Fruit fly (Drosophila melanogaster) whole organism, embryonic: Measurements from ENCODE around the gene CG46439.
A peak's percentile ranks its signal among the peaks of the same experiment; 100 is the strongest.

Source experiments
- Ada2b ChIP-seq: fragments of 200-800 bp; sonication (Bioruptor generic); IDR thresholded peaks from 2 replicates; pipeline ENCODE4 v1.3.6; 2022; ENCODE audit warnings: missing biosample characterization, missing genetic modification characterization
- Bgb ChIP-seq: fragments of 200-800 bp; sonication (Bioruptor generic); IDR thresholded peaks from 2 replicates; pipeline ENCODE4 v1.3.6; 2022; ENCODE audit warnings: missing biosample characterization, missing genetic modification characterization; ENCODE audit not compliant: partially characterized antibody
- CG10654 ChIP-seq: fragments of 200-800 bp; sonication (Bioruptor generic); optimal IDR thresholded peaks from 2 replicates; lab custom pipeline; 2016; ENCODE audit warnings: missing biosample characterization, missing genetic modification characterization
- CG11093 ChIP-seq: fragments of 200-800 bp; sonication (Bioruptor generic); IDR thresholded peaks from 3 replicates; pipeline ENCODE4 v1.3.6; 2022; ENCODE audit warnings: missing biosample characterization, missing genetic modification characterization
- CG11398 ChIP-seq: fragments of 200-800 bp; sonication (Bioruptor generic); optimal IDR thresholded peaks from 2 replicates; lab custom pipeline; 2016; ENCODE audit warnings: missing biosample characterization, missing genetic modification characterization
- CG13123 ChIP-seq: fragments of 200-800 bp; sonication (Bioruptor generic); optimal IDR thresholded peaks from 2 replicates; lab custom pipeline; 2016; ENCODE audit warnings: missing biosample characterization, missing genetic modification characterization
- CG13287 ChIP-seq: fragments of 200-800 bp; sonication (Bioruptor generic); IDR thresholded peaks from 2 replicates; pipeline ENCODE4 v1.3.6; 2022; ENCODE audit warnings: missing biosample characterization, missing genetic modification characterization; ENCODE audit not compliant: partially characterized antibody
- CG13624 ChIP-seq: fragments of 200-800 bp; sonication (Bioruptor generic); optimal IDR thresholded peaks from 2 replicates; lab custom pipeline; 2016; ENCODE audit warnings: missing biosample characterization, missing genetic modification characterization
- CG1602 ChIP-seq: fragments of 200-800 bp; sonication (Bioruptor generic); optimal IDR thresholded peaks from 3 replicates; lab custom pipeline; 2016; ENCODE audit warnings: missing biosample characterization, missing genetic modification characterization
- CG1647 ChIP-seq: fragments of 200-800 bp; sonication (Bioruptor generic); optimal IDR thresholded peaks from 3 replicates; lab custom pipeline; 2016; ENCODE audit warnings: missing biosample characterization, missing genetic modification characterization
- CG2120 ChIP-seq: fragments of 200-800 bp; sonication (Bioruptor generic); optimal IDR thresholded peaks from 3 replicates; lab custom pipeline; 2016; ENCODE audit warnings: missing biosample characterization, missing genetic modification characterization
- CG31441 ChIP-seq: fragments of 200-800 bp; sonication (Bioruptor generic); IDR thresholded peaks from 2 replicates; pipeline ENCODE4 v1.3.6; 2022; ENCODE audit warnings: missing biosample characterization, missing genetic modification characterization
- CG32767 ChIP-seq: fragments of 200-800 bp; sonication (Bioruptor generic); IDR thresholded peaks from 2 replicates; pipeline ENCODE4 v1.3.6; 2022; ENCODE audit warnings: missing biosample characterization, missing genetic modification characterization
- CG34376 ChIP-seq: fragments of 200-800 bp; sonication (Bioruptor generic); optimal IDR thresholded peaks from 2 replicates; lab custom pipeline; 2018; ENCODE audit warnings: missing biosample characterization, mild to moderate bottlenecking, missing genetic modification characterization
- CG3726 ChIP-seq: fragments of 200-800 bp; sonication (Bioruptor generic); IDR thresholded peaks from 3 replicates; pipeline ENCODE4, ENCODE4 v1.3.6; 2022; ENCODE audit warnings: missing biosample characterization, missing genetic modification characterization
- CG8478 ChIP-seq: fragments of >200 bp; optimal IDR thresholded peaks from 2 replicates; lab custom pipeline; 2018
- Deaf1 ChIP-seq: fragments of 200-800 bp; optimal IDR thresholded peaks from 3 replicates; lab custom pipeline; 2019; ENCODE audit warnings: missing biosample characterization, mild to moderate bottlenecking, missing genetic modification characterization, moderate library complexity
- Dfd ChIP-seq, 2 experiments: fragments of >200 bp; optimal IDR thresholded peaks; 2 replicates each; lab custom pipeline; 2017; ENCODE audit warnings: missing biosample characterization in 2 of 2, missing genetic modification characterization in 2 of 2
- Dip2 ChIP-seq: fragments of 200-800 bp; sonication (Bioruptor generic); IDR thresholded peaks from 2 replicates; pipeline ENCODE4 v1.3.6; 2022; ENCODE audit warnings: missing biosample characterization, missing genetic modification characterization
- Dref ChIP-seq: fragments of 200-800 bp; sonication (Bioruptor generic); IDR thresholded peaks from 2 replicates; pipeline ENCODE4 v1.3.6; 2022; ENCODE audit warnings: missing biosample characterization, missing genetic modification characterization
- Drgx ChIP-seq: fragments of 200-800 bp; sonication (Bioruptor generic); IDR thresholded peaks from 2 replicates; pipeline ENCODE4 v1.3.6; 2022; ENCODE audit warnings: missing biosample characterization, missing genetic modification characterization
- Fer2 ChIP-seq: fragments of 200-800 bp; sonication (Bioruptor generic); optimal IDR thresholded peaks from 2 replicates; lab custom pipeline; 2018; ENCODE audit warnings: missing biosample characterization, mild to moderate bottlenecking, missing genetic modification characterization, moderate library complexity
- HLH3B ChIP-seq: fragments of 200-800 bp; sonication (Bioruptor generic); IDR thresholded peaks from 2 replicates; pipeline ENCODE4 v1.3.6; 2022; ENCODE audit warnings: missing biosample characterization, missing genetic modification characterization
- Hand ChIP-seq: fragments of 200-800 bp; sonication (Bioruptor generic); optimal IDR thresholded peaks from 2 replicates; lab custom pipeline; 2017; ENCODE audit warnings: mild to moderate bottlenecking, missing biosample characterization, missing genetic modification reagents, missing genetic modification characterization
- Hr51 ChIP-seq, 2 experiments: fragments of 200-800 bp; sonication (Bioruptor generic); optimal IDR thresholded peaks; 2 replicates in 1 of 2; 3 replicates in 1 of 2; lab custom pipeline; 2016 to 2018; ENCODE audit warnings: missing biosample characterization in 2 of 2, missing genetic modification characterization in 2 of 2, mild to moderate bottlenecking in 1 of 2, moderate library complexity in 1 of 2
- Tbp ChIP-seq: fragments of >200 bp; optimal IDR thresholded peaks from 2 replicates; lab custom pipeline; 2018; ENCODE audit warnings: missing biosample characterization, missing genetic modification characterization
- ato ChIP-seq: fragments of 200-800 bp; sonication (Bioruptor generic); IDR thresholded peaks from 2 replicates; pipeline ENCODE4 v1.3.6; 2022; ENCODE audit warnings: missing biosample characterization, missing genetic modification characterization; ENCODE audit not compliant: partially characterized antibody
- bbx ChIP-seq: fragments of 200-800 bp; sonication (Bioruptor generic); IDR thresholded peaks from 2 replicates; pipeline ENCODE4 v1.3.6; 2022; ENCODE audit warnings: missing biosample characterization, missing genetic modification characterization; ENCODE audit not compliant: partially characterized antibody
- bsh ChIP-seq, 2 experiments: fragments of 200-800 bp; sonication (Bioruptor generic); optimal IDR thresholded peaks; 2 replicates each; lab custom pipeline; 2017 to 2018; ENCODE audit warnings: mild to moderate bottlenecking in 2 of 2, missing biosample characterization in 2 of 2, missing genetic modification characterization in 2 of 2, moderate library complexity in 1 of 2
- cas ChIP-seq: fragments of 200-800 bp; sonication (Bioruptor generic); IDR thresholded peaks from 2 replicates; pipeline ENCODE4 v1.3.6; 2022; ENCODE audit warnings: missing biosample characterization, missing genetic modification characterization
- corto ChIP-seq: fragments of 200-800 bp; sonication (Bioruptor generic); optimal IDR thresholded peaks from 2 replicates; lab custom pipeline; 2016; ENCODE audit warnings: missing biosample characterization, mild to moderate bottlenecking, missing genetic modification characterization, moderate library complexity
- crol ChIP-seq: fragments of 200-800 bp; sonication (Bioruptor generic); IDR thresholded peaks from 2 replicates; pipeline ENCODE4 v1.3.6; 2022; ENCODE audit warnings: missing biosample characterization, missing genetic modification characterization
- cwo ChIP-seq: fragments of 200-800 bp; sonication (Bioruptor generic); optimal IDR thresholded peaks from 3 replicates; lab custom pipeline; 2017; ENCODE audit warnings: missing biosample characterization, missing genetic modification characterization, mild to moderate bottlenecking, moderate library complexity, missing genetic modification reagents
- emc ChIP-seq: fragments of 200-800 bp; sonication (Bioruptor generic); optimal IDR thresholded peaks from 2 replicates; lab custom pipeline; 2016; ENCODE audit warnings: missing biosample characterization, missing genetic modification characterization
- eve ChIP-seq, 2 experiments: fragments of >200 bp; optimal IDR thresholded peaks; 2 replicates each; lab custom pipeline; 2017; ENCODE audit warnings: missing biosample characterization in 2 of 2, missing genetic modification characterization in 2 of 2
- eyg ChIP-seq: fragments of 200-800 bp; sonication (Bioruptor generic); optimal IDR thresholded peaks from 3 replicates; lab custom pipeline; 2016; ENCODE audit warnings: missing biosample characterization, missing genetic modification characterization
- fd64A ChIP-seq: fragments of 200-800 bp; sonication (Bioruptor generic); optimal IDR thresholded peaks from 3 replicates; lab custom pipeline; 2018; ENCODE audit warnings: missing biosample characterization, mild to moderate bottlenecking, missing genetic modification characterization
- gce ChIP-seq: fragments of 200-800 bp; sonication (Bioruptor generic); IDR thresholded peaks from 3 replicates; pipeline ENCODE4 v1.3.6; 2022; ENCODE audit warnings: missing biosample characterization, missing genetic modification characterization
- h ChIP-seq: fragments of >200 bp; optimal IDR thresholded peaks from 2 replicates; lab custom pipeline; 2017
- klu ChIP-seq: fragments of 200-800 bp; sonication (Bioruptor generic); IDR thresholded peaks from 2 replicates; pipeline ENCODE4 v1.3.6; 2022; ENCODE audit warnings: missing biosample characterization, missing genetic modification characterization
- peb ChIP-seq: fragments of 200-800 bp; sonication (Bioruptor generic); IDR thresholded peaks from 2 replicates; pipeline ENCODE4 v1.3.6; 2022; ENCODE audit warnings: missing biosample characterization, missing genetic modification characterization
- pzg ChIP-seq: fragments of 200-800 bp; sonication (Bioruptor generic); optimal IDR thresholded peaks from 3 replicates; lab custom pipeline; 2018; ENCODE audit warnings: missing biosample characterization, mild to moderate bottlenecking, missing genetic modification characterization, moderate library complexity
- sens ChIP-seq: fragments of 200-800 bp; sonication (Bioruptor generic); peaks from one replicate; lab custom pipeline; 2016; ENCODE audit warnings: missing biosample characterization, missing genetic modification characterization
- sqz ChIP-seq: fragments of 200-800 bp; sonication (Bioruptor generic); optimal IDR thresholded peaks from 3 replicates; lab custom pipeline; 2018; ENCODE audit warnings: missing biosample characterization, mild to moderate bottlenecking, missing genetic modification characterization
- trem ChIP-seq: fragments of 200-800 bp; optimal IDR thresholded peaks from 3 replicates; lab custom pipeline; 2019; ENCODE audit warnings: missing biosample characterization, mild to moderate bottlenecking, missing genetic modification characterization, moderate library complexity
- tup ChIP-seq: fragments of 200-800 bp; sonication (Bioruptor generic); optimal IDR thresholded peaks from 2 replicates; lab custom pipeline; 2016; ENCODE audit warnings: missing biosample characterization, mild to moderate bottlenecking, missing genetic modification characterization, moderate library complexity
- tx ChIP-seq: fragments of 200-800 bp; sonication (Bioruptor generic); optimal IDR thresholded peaks from 2 replicates; lab custom pipeline; 2016; ENCODE audit warnings: missing biosample characterization, missing genetic modification characterization
- z ChIP-seq: fragments of 200-800 bp; sonication (Bioruptor generic); IDR thresholded peaks from 3 replicates; pipeline ENCODE4 v1.3.6; 2022; ENCODE audit warnings: missing biosample characterization, missing genetic modification characterization
- zf30C ChIP-seq: fragments of 200-800 bp; sonication (Bioruptor generic); optimal IDR thresholded peaks from 3 replicates; lab custom pipeline; 2018; ENCODE audit warnings: missing biosample characterization, mild to moderate bottlenecking, missing genetic modification characterization

The CG46439 gene

dm6 chr3L:11138862-11139261 lies 42.8 kb upstream of the CG46439 start:
- no peak for TF ChIP-seq CG13123 (GFP tag; lab: Kevin White, UChicago)
- no peak for TF ChIP-seq Tbp (GFP tag; lab: Kevin White, UChicago)
- TF ChIP-seq Dip2 (GFP tag; lab: Robert Waterston, UW), result no peak
- no peak for TF ChIP-seq Dref
- TF ChIP-seq bbx (GFP tag; lab: Robert Waterston, UW), result 0 out of 2 replicates have a peak, but pooled peaks have one; percentile 17
- TF ChIP-seq Fer2 (tag; lab: Kevin White, UChicago), result no peak
- TF ChIP-seq Drgx (GFP tag; lab: Robert Waterston, UW), result 0 out of 2 replicates have a peak, but pooled peaks have one; percentile 17
- TF ChIP-seq crol (GFP tag; lab: Robert Waterston, UW), result peak; percentile 78
- TF ChIP-seq Deaf1 (tag; lab: Kevin White, UChicago), result no peak

- TF ChIP-seq eve (GFP tag; optimal IDR thresholded peaks at IDR 0.05; lab: Kevin White, UChicago), result peak in 1 of 2 experiments; percentile 62
- TF ChIP-seq bsh (GFP tag; optimal IDR thresholded peaks at IDR 0.05; lab: Kevin White, UChicago), result peak in 1 of 2 experiments; percentile 2
- no peak for TF ChIP-seq CG2120 (GFP tag; lab: Kevin White, UChicago)
Observed at dm6 chr3L:11136349-11136748, 40.3 kb upstream of the CG46439 start.

dm6 chr3L:11135846-11136245 lies 39.8 kb upstream of the CG46439 start, which contains the start of gene IRSp53:
IRSp53 (plus strand) TSS chr3L:11136049.
- TF ChIP-seq gce (GFP tag; lab: Robert Waterston, UW), result no peak
- TF ChIP-seq Ada2b (GFP tag; lab: Robert Waterston, UW), result no peak
- TF ChIP-seq CG34376 (GFP tag; lab: Kevin White, UChicago), result no peak
- TF ChIP-seq trem, result no peak
- no peak for TF ChIP-seq cas (GFP tag; lab: Robert Waterston, UW)
- no peak for TF ChIP-seq emc (GFP tag; lab: Kevin White, UChicago)
- TF ChIP-seq tx (GFP tag; lab: Kevin White, UChicago), result no peak
- no peak for TF ChIP-seq fd64A (GFP tag; lab: Kevin White, UChicago)
- peak; percentile 57 for TF ChIP-seq sens (GFP tag; lab: Kevin White, UChicago)
- no peak for TF ChIP-seq pzg (GFP tag; lab: Kevin White, UChicago)
- TF ChIP-seq ato, result peak; percentile 51; the same call in 1 of the 2 replicates
- TF ChIP-seq Dfd (GFP tag; optimal IDR thresholded peaks at IDR 0.05; lab: Kevin White, UChicago), result no peak
- no peak for TF ChIP-seq CG3726 (GFP tag; lab: Robert Waterston, UW)
- no peak for TF ChIP-seq CG11093 (GFP tag; lab: Robert Waterston, UW)
- TF ChIP-seq CG1602 (GFP tag; lab: Kevin White, UChicago), result no peak
- TF ChIP-seq z (GFP tag; lab: Robert Waterston, UW), result no peak
- no peak for TF ChIP-seq klu (GFP tag; lab: Robert Waterston, UW)
- no peak for TF ChIP-seq CG13624
- TF ChIP-seq tup, result no peak
- no peak for TF ChIP-seq Hand (GFP tag; lab: Kevin White, UChicago)
- TF ChIP-seq cwo (GFP tag; lab: Kevin White, UChicago), result no peak
- TF ChIP-seq eyg (GFP tag; lab: Kevin White, UChicago), result no peak
- TF ChIP-seq crol (GFP tag; lab: Robert Waterston, UW), result no peak
- no peak for TF ChIP-seq peb (GFP tag; lab: Robert Waterston, UW)
- TF ChIP-seq Drgx (GFP tag; lab: Robert Waterston, UW), result 0 out of 2 replicates have a peak, but pooled peaks have one; percentile 5
- no peak for TF ChIP-seq Hr51 (GFP tag; optimal IDR thresholded peaks at IDR 0.05; lab: Kevin White, UChicago)
- TF ChIP-seq CG10654 (GFP tag; lab: Kevin White, UChicago), result no peak
- no peak for TF ChIP-seq h (lab: Kevin White, UChicago)
- TF ChIP-seq corto (GFP tag; lab: Kevin White, UChicago), result peak; percentile 0
- TF ChIP-seq CG32767 (GFP tag; lab: Robert Waterston, UW), result no peak
- TF ChIP-seq sqz, result peak; percentile 37
- TF ChIP-seq CG13287 (GFP tag; lab: Robert Waterston, UW), result peak; percentile 31; the same call in 1 of the 2 replicates
- TF ChIP-seq CG31441 (GFP tag; lab: Robert Waterston, UW), result no peak
- TF ChIP-seq HLH3B (GFP tag; lab: Robert Waterston, UW), result no peak
- TF ChIP-seq CG8478 (lab: Kevin White, UChicago), result no peak
- TF ChIP-seq zf30C (GFP tag; lab: Kevin White, UChicago), result no peak
- no peak for TF ChIP-seq CG11398
- no peak for TF ChIP-seq CG1647 (GFP tag; lab: Kevin White, UChicago)
- 0 out of 2 replicates have a peak, but pooled peaks have one; percentile 17 for TF ChIP-seq Bgb (GFP tag; lab: Robert Waterston, UW)
